Worm (Caenorhabditis elegans): Measurements from ENCODE around the gene phy-3.

The phy-3 gene

DNA sequence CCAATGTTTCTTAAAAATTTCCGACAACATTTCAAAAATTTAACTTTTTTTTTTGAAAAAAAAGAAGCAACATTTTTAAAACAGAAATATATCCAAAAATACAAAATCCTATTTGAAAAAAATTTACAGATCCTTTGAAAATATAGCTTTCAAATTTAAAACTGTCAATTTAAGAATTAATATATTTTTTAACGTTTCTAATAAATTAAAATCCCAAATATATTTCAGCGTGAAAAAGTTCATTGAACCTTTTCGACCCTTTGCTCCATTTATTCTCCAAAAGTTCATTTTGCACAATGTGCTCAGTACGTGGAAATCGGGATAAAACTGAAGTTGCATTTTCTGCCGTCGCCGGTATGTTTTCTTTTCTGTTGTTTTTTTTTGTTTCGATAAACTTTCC is at the start of gene phy-3:
Gene phy-3 (plus strand): TSS at position 301 of the 400 bp plus-strand sequence.
- no peak for TF ChIP-seq unc-62 (GFP tag; optimal IDR thresholded peaks at IDR 0.05)

DNA sequence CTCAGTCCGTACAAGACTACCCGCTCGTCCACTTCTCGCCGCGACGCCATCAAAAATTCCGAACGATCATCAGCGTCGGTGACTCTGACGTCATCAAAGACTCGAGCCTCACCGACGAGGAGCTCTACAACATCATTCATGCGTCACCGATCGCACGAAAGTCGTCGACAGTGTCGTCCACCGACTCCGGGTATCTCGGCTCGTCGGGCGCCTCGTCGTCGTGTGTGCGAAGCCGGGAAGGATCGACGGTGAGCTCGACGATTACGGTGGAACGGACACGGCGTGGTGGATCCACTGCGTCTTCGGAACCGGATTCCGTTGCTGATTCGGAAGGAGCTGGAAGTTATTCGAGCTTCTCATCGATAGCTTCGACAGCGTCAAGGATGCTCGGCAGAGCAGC is 48.2 kb upstream of the phy-3 start:
- TF ChIP-seq unc-62 (GFP tag; optimal IDR thresholded peaks at IDR 0.05) = no peak

DNA sequence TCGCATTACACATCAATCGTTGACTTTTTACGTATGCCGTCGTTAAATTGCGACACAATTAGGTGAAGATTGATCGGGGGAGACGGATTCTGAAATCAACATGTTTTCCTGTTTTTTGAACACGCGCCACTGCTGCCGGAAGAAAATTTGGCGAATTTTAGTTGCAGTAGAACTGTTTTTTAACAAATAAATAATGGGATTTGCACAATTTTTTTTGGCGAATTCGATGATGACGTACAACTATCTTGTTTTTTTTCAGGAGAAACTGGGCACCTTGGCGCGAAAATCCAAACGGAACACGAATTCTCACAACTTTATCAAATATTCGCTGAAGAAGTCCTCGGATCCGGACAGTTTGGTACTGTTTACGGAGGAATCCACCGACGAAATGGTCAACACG is 47.0 kb upstream of the phy-3 start:
- TF ChIP-seq unc-62 (GFP tag; optimal IDR thresholded peaks at IDR 0.05) = no peak

DNA sequence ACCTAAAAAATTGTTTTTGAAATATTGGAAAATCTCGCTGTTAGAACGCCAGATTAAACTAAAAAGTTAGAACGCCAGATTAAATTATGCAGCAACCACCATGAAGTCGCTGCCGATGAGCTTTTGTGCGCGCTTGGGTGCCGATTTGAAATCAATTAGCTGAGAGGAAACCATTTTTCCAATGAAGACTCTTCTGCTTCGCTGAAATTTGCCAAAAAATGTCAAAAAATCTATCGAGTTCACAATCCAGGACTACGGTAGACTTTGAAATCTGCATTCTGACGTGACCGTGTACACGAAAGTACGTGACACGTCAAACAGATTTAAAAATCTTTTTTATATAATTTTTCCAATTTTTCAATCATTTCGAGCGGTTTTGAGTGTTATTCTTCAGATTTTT is 44.0 kb upstream of the phy-3 start, which contains the start of gene immt-2:
Gene immt-2 (plus strand): TSS at position 301 of the 400 bp plus-strand sequence.
- TF ChIP-seq unc-62 (GFP tag; optimal IDR thresholded peaks at IDR 0.05) = no peak

DNA sequence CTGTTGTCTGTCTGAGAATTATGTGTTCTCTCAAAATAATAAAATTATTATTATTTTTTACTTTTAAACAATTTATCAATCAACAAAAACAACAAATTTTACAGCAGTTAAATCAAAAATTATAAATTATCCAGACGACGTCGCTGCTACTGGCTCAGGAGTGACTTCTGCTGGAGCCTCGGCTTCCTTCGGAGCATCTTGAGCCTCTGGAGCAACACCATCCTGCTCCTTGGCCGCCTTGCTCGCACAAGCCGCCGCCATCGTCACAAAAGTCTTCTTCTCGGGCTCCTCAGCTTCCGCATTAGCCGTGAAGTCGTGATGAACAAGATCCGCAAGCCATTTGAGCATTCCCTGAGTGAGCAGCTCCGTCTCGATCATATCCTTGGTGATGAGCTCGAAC is 40.2 kb upstream of the phy-3 start:
- no peak for TF ChIP-seq unc-62 (GFP tag; optimal IDR thresholded peaks at IDR 0.05)

DNA sequence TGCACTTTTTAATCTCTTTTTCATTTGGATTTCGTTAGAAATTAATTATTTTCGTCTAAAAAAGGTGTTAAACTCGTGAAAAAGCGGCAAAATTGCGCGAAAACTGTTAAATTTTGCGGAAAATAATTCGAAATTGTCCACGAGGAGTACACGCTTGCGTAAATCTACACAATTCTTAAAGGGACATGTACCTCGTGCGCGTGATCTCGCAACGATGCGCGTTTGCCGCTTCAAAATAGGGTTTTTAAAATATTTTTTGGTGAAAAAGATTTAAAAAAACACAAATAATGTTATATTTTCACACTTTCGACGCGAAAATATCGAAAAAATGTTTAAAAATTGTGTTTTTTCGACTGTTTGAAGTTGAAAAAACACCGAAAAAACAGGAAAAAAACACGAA is 39.7 kb upstream of the phy-3 start:
- TF ChIP-seq unc-62 (GFP tag; optimal IDR thresholded peaks at IDR 0.05) = no peak

DNA sequence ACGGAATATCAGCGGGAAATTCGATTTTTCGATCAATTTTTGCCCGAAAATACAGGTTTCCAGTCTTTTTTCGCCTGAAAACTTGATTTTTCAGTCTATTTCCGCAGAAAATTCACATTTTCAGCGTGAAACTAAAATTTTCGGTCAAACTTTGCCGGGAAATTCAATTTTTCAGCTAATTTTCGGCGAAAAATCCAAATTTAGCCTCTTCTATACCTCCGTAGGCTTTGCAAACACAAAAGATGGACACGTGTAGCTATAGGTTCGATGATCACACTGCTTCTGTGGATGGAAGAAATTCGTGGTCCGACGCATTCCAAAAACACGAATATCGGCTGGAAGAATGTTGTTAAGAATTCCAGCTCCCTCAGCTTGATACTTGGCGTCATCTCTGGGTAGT is 38.9 kb upstream of the phy-3 start:
- no peak for TF ChIP-seq unc-62 (GFP tag; optimal IDR thresholded peaks at IDR 0.05)

DNA sequence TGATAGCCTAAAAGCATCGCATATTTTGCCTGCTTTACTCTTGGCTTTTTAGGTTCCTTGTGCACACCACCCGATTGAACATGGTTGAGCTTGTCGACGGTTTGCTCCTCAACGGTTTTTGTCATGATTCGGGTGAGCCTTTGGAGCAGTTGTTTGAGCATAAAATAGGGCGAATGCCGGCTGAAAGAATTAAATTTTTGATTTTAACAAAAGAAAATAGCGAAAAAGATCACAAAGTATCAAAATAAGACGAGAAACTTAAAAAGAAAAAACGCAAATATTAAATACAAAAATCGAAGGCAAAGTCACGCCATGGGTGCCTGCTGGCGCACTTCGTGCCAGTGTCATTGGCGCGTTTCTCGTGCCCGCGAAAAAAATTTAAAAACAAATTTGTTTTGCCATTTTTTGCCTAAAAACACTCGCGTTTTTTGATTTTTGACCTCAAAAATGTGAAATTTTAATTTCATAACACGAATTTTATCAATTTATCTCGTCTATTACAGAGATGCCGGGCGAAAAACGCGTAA is 38.1 kb upstream of the phy-3 start, which contains the start of the genes ctps-1 and pus-1:
Gene ctps-1 (plus strand): TSS at position 51 of the 527 bp plus-strand sequence.
Gene pus-1 (minus strand): TSS at position 125 of the 527 bp plus-strand sequence.
- no peak for TF ChIP-seq unc-62 (GFP tag; optimal IDR thresholded peaks at IDR 0.05)

DNA sequence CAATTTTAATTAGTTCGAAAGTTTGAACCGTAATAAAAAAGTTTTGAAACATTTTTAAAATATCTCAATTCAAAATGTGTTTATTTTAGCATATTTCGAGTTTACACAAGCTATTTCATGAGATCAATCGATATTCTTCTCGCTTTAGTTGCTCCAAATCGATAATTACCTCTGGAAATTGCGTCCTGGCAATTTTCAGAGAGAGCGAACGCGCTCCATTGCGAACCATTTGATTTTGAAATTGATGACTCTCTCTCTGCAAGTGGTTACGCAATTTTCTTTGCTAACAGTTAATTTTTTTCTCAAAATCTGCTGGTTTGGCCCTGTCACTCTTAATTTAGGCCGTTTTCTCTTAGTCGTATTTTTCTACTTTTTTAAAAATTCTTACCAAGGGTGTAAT is 32.5 kb upstream of the phy-3 start:
- no peak for TF ChIP-seq unc-62 (GFP tag; optimal IDR thresholded peaks at IDR 0.05)

DNA sequence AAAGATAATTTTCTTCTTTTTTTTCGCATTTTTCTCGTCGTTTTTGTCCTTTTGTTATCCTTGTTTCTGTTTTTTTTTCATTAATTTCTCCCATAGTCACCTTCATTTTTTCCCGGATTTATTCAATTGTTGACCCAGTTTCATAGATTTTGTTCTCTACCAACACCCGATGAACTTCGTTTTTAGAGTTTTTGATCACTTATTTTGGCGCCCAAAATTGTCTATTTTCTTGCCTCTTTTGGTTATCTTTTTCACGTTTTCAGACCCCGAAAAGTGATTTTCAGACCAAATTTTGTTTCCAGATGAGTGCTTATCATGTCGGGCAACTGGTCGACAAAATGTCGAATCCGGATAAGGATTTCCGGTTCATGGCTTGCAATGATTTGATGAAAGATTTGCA is 30.4 kb upstream of the phy-3 start, which contains the start of gene cand-1:
Gene cand-1 (plus strand): TSS at position 301 of the 400 bp plus-strand sequence.
- no peak for TF ChIP-seq unc-62 (GFP tag; optimal IDR thresholded peaks at IDR 0.05)

DNA sequence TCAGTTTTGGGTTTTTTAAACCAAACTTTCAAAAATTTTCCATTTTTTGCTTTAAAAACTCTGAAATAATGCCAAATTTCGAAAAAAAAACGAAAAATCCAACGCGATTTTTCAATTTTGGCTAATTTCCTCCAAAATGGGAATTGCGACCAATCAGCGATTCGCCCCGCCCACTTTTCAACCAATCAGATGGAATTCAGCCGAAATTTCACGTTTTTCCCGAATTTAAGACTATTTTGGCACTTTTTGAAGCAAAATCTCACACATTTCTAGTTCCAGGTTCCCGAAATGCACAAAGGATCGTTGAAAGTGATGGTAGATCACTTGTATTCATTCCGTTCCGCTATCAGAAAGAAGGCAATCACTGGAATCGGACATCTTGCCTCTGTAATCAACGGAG is 28.2 kb upstream of the phy-3 start:
- TF ChIP-seq unc-62 (GFP tag; optimal IDR thresholded peaks at IDR 0.05) = no peak

DNA sequence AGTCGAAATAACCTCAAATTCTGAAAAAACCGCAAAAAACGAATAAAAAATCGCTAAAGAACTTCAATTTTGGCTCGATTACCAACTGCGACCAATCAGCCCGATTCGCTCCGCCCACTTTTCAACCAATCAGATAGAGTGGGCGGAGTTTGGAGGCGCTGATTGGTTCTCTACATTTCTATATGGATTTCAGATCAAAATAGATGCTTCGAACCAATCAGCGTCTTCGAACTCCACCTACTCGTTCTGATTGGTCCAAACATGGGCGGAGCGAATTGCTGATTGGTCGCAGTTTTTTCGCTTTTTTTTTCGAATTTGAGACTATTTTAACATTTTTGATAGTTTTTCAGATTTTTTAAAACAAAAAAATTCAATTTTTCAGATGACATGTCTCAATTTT is 24.8 kb upstream of the phy-3 start:
- TF ChIP-seq unc-62 (GFP tag; optimal IDR thresholded peaks at IDR 0.05) = no peak

DNA sequence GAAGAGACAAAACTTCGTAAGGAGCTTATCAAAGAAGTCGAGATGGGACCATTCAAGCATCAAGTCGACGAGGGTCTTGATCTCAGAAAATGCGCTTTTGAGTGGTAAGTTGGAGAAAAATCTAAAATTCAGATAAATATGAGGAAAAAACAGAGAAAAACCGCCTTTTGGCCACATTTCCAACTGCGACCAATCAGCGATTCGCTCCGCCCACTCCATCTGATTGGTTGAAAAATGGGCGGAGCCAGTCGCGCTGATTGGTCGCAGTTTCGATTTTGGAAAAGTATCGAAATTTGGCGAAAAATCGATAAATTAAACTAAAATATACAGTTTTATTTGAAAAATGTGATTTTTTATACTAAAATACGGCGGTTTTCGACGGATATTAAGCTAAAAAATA is 21.1 kb upstream of the phy-3 start:
- no peak for TF ChIP-seq unc-62 (GFP tag; optimal IDR thresholded peaks at IDR 0.05)

DNA sequence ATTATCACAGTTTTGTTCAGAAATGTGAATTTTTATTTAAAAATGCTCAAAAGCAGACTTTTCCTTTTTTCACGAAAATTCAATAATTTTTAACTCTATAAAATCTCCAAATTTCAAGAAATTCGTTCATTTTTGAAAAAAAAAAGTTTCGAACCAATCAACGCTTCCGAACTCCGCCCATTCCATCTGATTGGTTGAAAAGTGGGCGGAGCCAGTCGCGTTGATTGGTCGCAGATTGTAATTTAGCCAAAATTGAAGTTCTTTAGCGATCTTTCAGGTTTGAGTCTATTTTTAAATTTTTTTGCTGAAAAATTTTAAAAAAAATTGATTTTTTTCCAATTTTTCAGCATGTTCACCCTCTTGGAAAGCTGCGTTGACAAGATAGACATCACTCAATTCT is 20.6 kb upstream of the phy-3 start:
- no peak for TF ChIP-seq unc-62 (GFP tag; optimal IDR thresholded peaks at IDR 0.05)

DNA sequence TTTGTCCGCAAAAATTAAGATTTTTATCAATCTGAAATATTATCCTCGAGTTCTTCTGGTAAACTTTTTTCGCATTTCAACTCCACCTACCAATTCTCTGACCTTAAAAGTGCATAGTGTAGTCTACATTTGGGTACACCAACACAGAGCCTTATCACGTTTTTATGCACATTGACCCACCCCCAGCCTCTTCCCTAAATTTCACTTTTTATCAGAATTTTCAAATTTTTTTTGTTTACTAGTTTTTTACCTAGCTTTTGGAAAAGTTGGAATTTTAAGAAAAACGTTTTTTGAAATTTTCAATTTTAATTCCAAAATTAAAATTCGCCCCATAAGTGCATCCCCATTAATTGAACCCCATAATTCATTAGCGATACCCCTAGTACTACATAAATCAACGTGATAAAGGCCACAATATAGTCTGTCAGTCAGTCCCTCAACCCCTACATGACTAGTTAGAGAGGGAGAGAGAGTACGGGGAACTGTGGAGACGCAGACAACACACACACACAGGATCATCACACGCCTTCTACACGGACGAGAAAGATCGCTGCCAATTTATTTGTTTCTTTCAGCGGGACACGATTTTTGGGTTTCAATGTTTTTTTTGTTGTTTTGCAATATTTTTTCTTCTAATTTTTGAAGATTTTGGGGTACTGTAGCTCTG is 18.3 kb upstream of the phy-3 start:
- TF ChIP-seq unc-62 (GFP tag; optimal IDR thresholded peaks at IDR 0.05) = no peak

DNA sequence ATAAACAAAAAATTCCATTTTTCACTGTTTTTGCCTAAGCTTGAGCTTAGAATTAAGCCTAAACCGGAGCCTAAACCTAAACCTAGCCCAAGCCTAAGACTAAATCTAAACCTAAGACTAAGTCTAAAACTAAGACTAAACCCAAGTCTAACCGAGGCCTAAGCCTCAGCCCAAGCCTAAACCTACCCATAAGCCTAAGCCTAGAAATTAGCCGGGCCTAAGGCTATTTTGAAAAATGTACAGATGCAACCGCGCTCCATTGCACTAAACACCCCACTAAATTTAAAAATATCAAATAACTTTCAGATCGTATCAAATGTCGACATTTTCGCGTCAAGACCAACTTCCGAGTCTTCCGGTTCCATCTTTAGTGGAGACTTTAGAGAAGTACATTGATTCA is 17.7 kb upstream of the phy-3 start, which contains the start of gene T20B3.1:
Gene T20B3.1 (plus strand): TSS at position 301 of the 400 bp plus-strand sequence.
- TF ChIP-seq unc-62 (GFP tag; optimal IDR thresholded peaks at IDR 0.05) = no peak

DNA sequence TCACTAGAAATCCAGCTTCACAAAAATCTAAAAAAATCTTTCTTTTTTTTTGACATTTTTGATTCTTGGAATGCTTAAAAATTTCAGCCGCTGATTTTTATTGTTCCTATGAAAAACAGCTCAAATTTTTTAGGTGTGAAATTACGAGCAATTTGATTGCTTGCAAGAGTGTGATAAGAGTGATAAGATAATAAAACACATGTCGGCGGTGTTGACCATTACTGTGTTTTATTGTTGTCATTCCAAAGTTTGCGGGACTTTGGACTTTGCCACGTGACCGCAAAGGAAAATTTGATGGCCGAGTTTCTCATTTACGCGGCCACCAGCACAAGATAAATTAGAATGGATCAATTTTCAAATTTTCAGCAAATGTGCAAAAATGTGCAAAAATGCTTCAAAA is 16.3 kb upstream of the phy-3 start:
- no peak for TF ChIP-seq unc-62 (GFP tag; optimal IDR thresholded peaks at IDR 0.05)

All from whole organism, dauer.